Fruit fly (Drosophila melanogaster) Kc167 (cell line): Measurements from ENCODE around the gene P5cr.

Source experiments
- psq ChIP-seq: fragments of >200 bp; optimal IDR thresholded peaks from 2 replicates; lab custom pipeline; 2017; ENCODE audit warnings: missing external identifiers
- ttk ChIP-seq: sonication (Bioruptor generic); optimal IDR thresholded peaks from 2 replicates; lab custom pipeline; 2017; ENCODE audit warnings: missing external identifiers

dm6 chr3R:18991721-18992120, 37.0 kb upstream of the P5cr start:
- no peak for TF ChIP-seq psq (lab: Kevin White, UChicago)
- TF ChIP-seq ttk (lab: Kevin White, UChicago), result no peak
